Worm (Caenorhabditis elegans) whole organism, L4/young adult: ENCODE data around the gene mlc-4.

Source experiments
- W03F9.2 ChIP-seq: fragments of 150-350 bp; optimal IDR thresholded peaks from 2 replicates; lab custom pipeline; 2014; ENCODE audit warnings: missing biosample characterization, missing genetic modification characterization
- dao-5 ChIP-seq: sonication (generic microtip); optimal IDR thresholded peaks from 2 replicates; lab custom pipeline; 2016; ENCODE audit warnings: missing genotype, missing genetic modification characterization, moderate library complexity, missing compliant biosample characterization
- him-1 ChIP-seq: sonication (generic microtip); optimal IDR thresholded peaks from 2 replicates; lab custom pipeline; 2016; ENCODE audit warnings: missing genotype, missing genetic modification reagents, missing genetic modification characterization, missing compliant biosample characterization

The mlc-4 gene

DNA sequence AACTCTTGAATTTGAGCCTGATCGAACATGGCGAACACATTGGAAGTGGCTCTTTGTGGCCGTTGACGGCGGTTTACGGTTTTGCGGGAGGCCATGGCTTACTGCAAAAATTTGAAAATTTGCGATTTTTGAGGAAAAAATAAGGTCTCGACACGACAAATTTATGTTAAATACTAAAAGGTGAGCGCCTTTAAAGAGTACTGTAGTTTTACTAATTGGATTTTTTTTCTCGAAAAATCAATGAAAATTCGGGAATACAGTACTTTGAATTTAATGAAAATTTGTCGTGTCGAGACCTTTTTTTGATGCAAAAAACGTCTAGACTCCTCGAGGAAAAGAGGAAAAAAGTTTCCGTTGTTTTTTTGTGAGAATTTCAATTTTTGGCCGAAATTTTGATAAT is at the start of gene mlc-4:
mlc-4 (minus strand) TSS at position 101 of the 400 bp plus-strand sequence.
- TF ChIP-seq dao-5 (tag; lab: Kevin White, UChicago) = no peak
- no peak for TF ChIP-seq W03F9.2
- no peak for TF ChIP-seq him-1 (tag; lab: Kevin White, UChicago)

DNA sequence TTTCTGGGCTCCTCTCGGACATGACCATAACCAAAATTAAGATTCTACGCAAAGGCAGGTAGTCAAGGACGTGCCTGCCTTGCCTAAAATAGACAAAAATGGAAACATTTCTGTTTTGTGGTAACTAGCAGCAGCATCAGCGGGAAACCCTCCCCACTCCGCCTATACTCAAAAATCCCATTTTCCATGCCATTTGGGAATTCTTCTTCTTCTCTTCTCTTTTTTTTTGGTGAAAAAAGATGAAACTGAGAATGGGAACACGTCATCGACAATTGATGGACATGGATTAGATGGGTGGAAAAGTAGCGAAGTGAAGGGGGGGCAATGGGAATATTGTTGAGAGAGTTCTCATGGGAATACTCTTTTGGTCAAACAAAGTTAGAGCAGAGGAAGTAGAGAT is 43.6 kb upstream of the mlc-4 start:
- TF ChIP-seq dao-5 (tag; lab: Kevin White, UChicago) (no peak), W03F9.2 (no peak), him-1 (tag; lab: Kevin White, UChicago) (no peak)

DNA sequence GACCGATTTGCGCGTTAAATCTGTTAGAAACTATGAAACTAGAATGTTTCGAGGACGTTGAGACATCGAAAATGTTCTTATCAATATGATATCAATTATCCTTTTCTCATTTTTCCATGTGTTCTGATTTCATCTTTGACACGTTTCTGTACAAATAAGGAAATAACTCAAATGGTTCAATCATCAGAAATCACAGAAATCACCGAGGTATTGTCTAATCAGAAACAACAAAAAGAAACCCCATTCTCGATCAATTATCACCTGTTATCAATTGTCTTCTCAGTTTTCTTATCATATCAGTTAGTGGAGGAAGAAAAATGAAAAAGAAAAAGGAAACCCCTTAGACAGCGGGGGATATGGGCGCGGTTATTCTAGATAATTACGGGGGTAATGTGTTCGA is 41.6 kb upstream of the mlc-4 start:
- TF ChIP-seq dao-5 (tag; lab: Kevin White, UChicago) (no peak), W03F9.2 (no peak), him-1 (tag; lab: Kevin White, UChicago) (no peak)

DNA sequence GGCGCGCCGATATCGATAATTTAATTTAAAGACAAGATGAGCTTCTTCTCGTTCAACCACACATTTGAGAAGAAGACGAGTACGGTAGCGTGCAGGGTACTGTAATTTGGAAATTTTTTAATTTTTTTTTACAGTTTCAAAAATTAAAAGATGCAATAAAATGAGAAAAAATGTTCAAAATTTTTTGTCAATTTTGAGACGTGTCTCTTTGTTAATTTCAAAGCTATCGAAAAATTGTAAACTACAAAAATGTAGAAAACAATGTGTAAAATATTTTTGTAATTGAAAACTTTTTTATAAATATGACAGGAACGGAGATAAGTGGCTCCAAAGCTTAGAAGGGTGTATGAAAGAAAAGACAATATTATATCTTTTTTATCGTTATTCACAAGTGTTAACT is 37.8 kb upstream of the mlc-4 start, which contains the start of gene K01A11.1:
K01A11.1 (minus strand) TSS at position 101 of the 400 bp plus-strand sequence.
- TF ChIP-seq dao-5 (tag; lab: Kevin White, UChicago) = no peak
- no peak for TF ChIP-seq W03F9.2

DNA sequence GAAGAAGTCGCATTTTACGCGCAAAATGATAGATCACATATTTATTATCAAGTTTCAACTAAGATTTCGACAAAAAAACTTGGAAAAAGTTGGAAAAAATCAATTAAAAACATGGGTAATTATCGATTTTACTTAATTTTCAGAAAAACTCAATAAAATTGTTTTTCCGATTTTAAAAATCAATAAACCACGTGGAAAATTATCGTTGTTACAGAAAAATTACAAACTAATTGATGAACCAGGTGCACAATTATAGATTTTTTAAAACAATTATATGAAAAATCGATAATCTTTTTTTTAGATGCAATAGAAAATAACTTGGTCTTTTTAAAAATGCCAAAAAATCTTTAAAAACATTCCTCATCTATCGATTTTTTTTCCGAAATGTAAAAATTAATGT is 37.1 kb upstream of the mlc-4 start:
- TF ChIP-seq dao-5 (tag; lab: Kevin White, UChicago) = no peak
- TF ChIP-seq W03F9.2 = no peak
- no peak for TF ChIP-seq him-1 (tag; lab: Kevin White, UChicago)

DNA sequence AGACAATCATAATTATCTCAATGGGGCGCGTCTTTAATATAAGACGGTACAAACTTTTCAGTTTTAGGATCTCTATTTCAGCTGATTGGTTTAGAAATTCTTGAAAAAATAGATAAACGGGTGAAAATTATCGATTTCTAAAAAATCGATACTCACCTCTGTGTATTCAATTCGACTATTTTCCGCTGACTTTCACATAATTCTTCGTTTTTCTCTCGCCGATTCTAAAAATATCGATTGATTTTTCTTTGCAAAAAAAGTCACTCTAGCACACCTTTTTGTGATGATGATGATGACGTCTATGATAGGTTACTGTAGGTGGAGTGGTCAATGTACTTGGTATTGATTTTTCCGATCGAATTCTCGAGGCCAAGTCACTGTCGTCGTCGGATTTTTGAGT is 36.2 kb upstream of the mlc-4 start:
- TF ChIP-seq dao-5 (tag; lab: Kevin White, UChicago) = no peak
- no peak for TF ChIP-seq W03F9.2
- no peak for TF ChIP-seq him-1 (tag; lab: Kevin White, UChicago)

DNA sequence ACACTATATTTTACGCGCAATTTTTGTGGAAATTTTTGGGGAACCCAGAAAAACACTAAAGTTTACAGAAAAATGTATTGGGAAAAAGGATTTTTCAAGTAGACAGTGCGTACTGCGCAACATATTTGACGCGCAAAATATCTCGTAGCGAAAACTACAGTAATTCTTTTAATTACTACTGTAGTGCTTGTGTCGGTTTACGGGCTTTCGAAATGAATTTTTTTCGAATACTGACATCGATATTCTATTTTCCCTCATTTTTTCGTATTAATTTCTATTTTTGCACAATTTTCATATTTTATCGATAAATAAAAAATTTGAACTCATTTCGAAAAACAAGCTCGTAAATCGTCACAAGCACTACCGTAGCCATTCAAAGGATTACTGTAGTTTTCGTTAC is 35.0 kb upstream of the mlc-4 start:
- TF ChIP-seq him-1 (tag; lab: Kevin White, UChicago) = no peak
- no peak for TF ChIP-seq W03F9.2
- no peak for TF ChIP-seq dao-5 (tag; lab: Kevin White, UChicago)

DNA sequence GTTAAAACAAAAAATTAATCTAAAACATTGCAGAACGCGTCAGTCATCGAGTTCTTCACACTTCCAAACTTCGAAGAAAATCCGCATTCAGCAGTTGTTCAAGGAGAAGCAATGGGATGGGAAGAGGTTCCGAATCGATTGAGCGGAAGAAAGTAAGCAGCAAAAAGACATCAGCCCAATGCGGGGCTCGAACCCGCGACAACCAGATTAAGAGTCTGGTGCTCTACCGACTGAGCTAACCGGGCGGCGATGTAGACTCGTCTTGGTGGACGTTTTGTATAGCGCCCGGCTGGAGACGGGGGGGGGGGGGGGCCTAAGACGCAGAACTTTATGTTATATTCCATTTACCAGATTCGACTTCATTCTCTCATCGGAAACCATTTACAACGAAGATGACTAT is 33.2 kb upstream of the mlc-4 start:
- TF ChIP-seq dao-5 (tag; lab: Kevin White, UChicago) (no peak), W03F9.2 (no peak), him-1 (tag; lab: Kevin White, UChicago) (no peak)

DNA sequence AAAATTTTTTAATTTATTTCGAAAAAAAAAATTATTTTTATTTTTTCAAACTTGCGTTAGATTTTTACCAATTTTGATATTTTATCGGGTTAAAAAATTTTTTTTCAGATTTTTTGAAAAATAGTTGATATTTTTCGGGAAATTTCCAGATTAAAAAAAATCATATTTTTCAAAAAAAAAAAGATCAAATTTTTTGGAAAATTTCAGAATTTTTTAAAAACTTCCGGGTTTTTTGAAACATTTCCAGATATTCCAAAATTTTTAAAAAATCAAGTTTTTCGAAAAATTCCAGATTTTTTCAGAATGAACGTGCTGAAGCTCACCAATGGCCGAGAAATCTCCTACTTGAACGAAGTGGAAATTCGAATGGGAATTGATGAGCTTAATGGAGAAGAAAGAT is 31.9 kb upstream of the mlc-4 start, which contains the start of gene metl-18:
metl-18 (plus strand) TSS at position 301 of the 400 bp plus-strand sequence.
- no peak for TF ChIP-seq W03F9.2
- no peak for TF ChIP-seq him-1 (tag; lab: Kevin White, UChicago)
- no peak for TF ChIP-seq dao-5 (tag; lab: Kevin White, UChicago)

DNA sequence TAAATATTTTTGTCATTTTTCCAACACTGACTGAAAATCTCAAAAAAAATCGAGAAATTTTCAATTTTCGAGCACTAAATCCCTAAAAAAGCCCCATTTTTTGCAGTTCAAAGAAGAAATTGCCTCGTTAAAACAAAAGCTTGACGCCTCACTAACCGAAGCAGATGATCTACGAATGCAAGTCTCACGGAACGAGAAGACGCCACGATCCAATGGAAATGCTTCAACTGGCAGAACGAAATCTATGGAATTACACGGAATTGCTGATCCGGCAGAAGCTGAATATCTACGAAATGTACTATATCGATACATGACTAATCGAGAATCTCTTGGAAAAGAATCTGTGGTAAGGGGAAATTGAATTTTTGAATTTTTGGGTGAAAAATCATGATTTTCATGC is 30.3 kb upstream of the mlc-4 start:
- no peak for TF ChIP-seq W03F9.2
- no peak for TF ChIP-seq dao-5 (tag; lab: Kevin White, UChicago)
- no peak for TF ChIP-seq him-1 (tag; lab: Kevin White, UChicago)

DNA sequence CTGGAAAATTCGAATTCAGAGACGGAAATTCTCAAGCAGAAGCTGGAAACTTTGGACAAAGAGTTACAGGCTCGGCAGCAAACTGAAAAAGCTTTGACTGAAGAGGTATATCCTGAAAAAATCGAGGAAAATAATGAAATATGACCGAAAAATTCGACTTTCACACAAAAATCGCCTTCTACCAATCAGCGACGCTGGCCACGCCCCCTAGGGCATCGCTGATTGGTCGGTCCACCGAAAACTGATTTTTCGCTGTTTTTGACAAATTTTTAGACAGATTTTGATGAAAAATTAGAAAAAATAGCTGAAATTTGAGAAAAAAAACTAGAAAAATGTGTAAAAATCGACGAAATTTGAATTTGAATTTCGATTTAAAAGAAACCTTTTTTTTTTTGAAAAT is 25.3 kb upstream of the mlc-4 start:
- TF ChIP-seq W03F9.2 (no peak), him-1 (tag; lab: Kevin White, UChicago) (no peak), dao-5 (tag; lab: Kevin White, UChicago) (no peak)

DNA sequence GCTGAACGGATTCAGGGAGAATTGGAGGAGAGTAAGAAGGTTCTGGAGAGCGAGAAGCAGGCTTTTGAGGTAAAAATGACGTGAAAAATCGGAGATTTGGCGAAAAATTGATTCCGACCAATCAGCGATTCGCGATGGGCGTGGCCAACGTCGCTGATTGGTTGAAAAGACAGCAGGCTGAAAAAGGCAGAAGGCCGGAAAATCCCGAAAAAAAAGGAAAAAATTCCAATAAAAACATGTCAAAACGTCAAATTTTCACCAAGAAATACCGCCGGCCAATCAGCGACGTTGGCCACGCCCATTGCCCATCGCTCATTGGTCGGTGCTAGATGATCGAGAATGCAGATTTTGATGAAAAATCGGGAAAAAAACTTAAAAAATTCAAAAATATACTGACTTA is 23.9 kb upstream of the mlc-4 start:
- TF ChIP-seq him-1 (tag; lab: Kevin White, UChicago) (no peak), W03F9.2 (no peak), dao-5 (tag; lab: Kevin White, UChicago) (no peak)

DNA sequence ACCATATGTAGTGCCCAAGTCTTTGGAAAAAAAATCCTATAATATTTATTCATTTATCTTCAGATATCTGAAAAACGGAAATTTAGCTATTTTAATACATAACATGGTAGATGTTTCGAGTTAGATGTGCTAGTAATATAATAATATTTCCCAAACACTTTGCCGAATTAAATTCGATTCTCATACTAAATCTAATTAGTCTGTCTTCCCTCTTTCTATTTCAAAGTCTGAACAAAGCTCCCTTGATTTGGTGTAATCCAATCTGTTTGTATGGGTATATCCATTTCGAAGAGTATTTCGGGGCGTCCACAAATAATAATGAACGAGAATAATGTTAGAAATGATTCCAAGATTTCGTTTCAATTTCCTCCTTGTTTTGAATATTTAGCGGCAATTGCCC is 20.8 kb upstream of the mlc-4 start:
- no peak for TF ChIP-seq dao-5 (tag; lab: Kevin White, UChicago)
- no peak for TF ChIP-seq him-1 (tag; lab: Kevin White, UChicago)
- TF ChIP-seq W03F9.2 = no peak

DNA sequence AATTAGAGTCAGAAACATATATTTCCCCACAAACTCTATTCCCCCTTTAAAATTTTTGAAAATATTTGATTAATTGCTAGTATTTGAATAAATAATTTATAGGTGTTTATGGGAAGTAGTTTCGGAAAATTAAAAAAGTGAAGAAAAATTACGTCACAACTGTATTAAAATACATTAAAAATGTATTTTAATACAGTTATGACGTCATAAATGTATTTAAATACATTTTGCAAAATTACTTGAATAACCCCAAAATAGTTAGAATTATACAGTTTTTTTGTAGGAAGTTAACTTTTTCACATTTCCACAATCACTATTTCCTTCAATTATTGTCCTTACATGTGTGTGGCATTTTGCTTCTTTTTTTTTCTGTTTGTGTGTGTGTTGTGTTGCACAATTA is 19.9 kb upstream of the mlc-4 start:
- no peak for TF ChIP-seq him-1 (tag; lab: Kevin White, UChicago)
- no peak for TF ChIP-seq W03F9.2
- TF ChIP-seq dao-5 (tag; lab: Kevin White, UChicago) = no peak

DNA sequence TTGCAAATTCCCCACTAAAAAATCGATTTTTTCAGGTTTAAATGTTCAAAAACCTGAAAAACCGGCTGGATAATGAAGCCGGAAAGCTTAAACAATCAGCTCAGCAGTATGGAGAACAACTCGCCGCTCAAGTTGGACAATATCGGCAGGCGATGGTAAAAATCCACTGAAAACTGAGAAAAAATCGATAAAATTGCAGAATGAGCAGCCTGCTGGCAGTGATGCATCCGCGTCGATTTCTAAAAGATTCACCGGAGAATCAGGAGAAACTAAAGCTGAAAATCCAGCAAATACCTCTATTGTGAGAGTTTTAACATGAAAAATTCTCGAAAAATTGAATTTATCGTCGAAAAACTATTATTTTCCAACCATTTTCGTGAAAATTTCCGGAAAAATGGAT is 11.9 kb upstream of the mlc-4 start, which contains the start of gene golg-4:
golg-4 (plus strand) TSS at position 34 of the 400 bp plus-strand sequence.
- TF ChIP-seq W03F9.2 = no peak
- TF ChIP-seq him-1 (tag; lab: Kevin White, UChicago) = no peak
- TF ChIP-seq dao-5 (tag; lab: Kevin White, UChicago) = no peak
